Worm (Caenorhabditis elegans): ENCODE data around the gene C44B11.1.
A peak's percentile ranks its signal among the peaks of the same experiment; 100 is the strongest.

The C44B11.1 gene

ce11 chrIII:3170538-3170937 is 15.5 kb downstream of the C44B11.1 start:
- no peak for TF ChIP-seq attf-3 (GFP tag; conservative IDR thresholded peaks at IDR 0.05)
- TF ChIP-seq ama-1 (optimal IDR thresholded peaks at IDR 0.05), result no peak
- no peak for TF ChIP-seq ama-1 (GFP tag; optimal IDR thresholded peaks at IDR 0.05)
- no peak for TF ChIP-seq F49E8.2 (tag; optimal IDR thresholded peaks at IDR 0.05; ENCODE audit: insufficient read depth)
- no peak for TF ChIP-seq madf-3 (GFP tag; IDR thresholded peaks at IDR 0.05)
- TF ChIP-seq aptf-2 (GFP tag; conservative IDR thresholded peaks at IDR 0.05), result no peak
- TF ChIP-seq hmg-1.2 (GFP tag; IDR thresholded peaks at IDR 0.05), result no peak
- TF ChIP-seq C06A6.2 (GFP tag; conservative IDR thresholded peaks at IDR 0.05), result no peak
- TF ChIP-seq mxl-1 (tag; optimal IDR thresholded peaks at IDR 0.05), result no peak
- no peak for TF ChIP-seq mes-4 (tag; optimal IDR thresholded peaks at IDR 0.05)
- no peak for TF ChIP-seq ztf-18 (tag; optimal IDR thresholded peaks at IDR 0.05)
- no peak for TF ChIP-seq F33H1.4 (GFP tag; IDR thresholded peaks at IDR 0.05)
- TF ChIP-seq unc-130 (GFP tag; optimal IDR thresholded peaks at IDR 0.05), result no peak
- no peak for TF ChIP-seq lsy-27 (tag; optimal IDR thresholded peaks at IDR 0.05; ENCODE audit: borderline replicate concordance, insufficient read depth)
- TF ChIP-seq let-526 (GFP tag; IDR thresholded peaks at IDR 0.05), result no peak
- no peak for TF ChIP-seq somi-1 (GFP tag; optimal IDR thresholded peaks at IDR 0.05)
- no peak for TF ChIP-seq K11D2.4 (GFP tag; IDR thresholded peaks at IDR 0.05)
- no peak for TF ChIP-seq C17E4.6 (GFP tag; IDR thresholded peaks at IDR 0.05)
- no peak for TF ChIP-seq D2030.7 (GFP tag; IDR thresholded peaks at IDR 0.05)
- TF ChIP-seq lsl-1 (GFP tag; optimal IDR thresholded peaks at IDR 0.05), result no peak

DNA sequence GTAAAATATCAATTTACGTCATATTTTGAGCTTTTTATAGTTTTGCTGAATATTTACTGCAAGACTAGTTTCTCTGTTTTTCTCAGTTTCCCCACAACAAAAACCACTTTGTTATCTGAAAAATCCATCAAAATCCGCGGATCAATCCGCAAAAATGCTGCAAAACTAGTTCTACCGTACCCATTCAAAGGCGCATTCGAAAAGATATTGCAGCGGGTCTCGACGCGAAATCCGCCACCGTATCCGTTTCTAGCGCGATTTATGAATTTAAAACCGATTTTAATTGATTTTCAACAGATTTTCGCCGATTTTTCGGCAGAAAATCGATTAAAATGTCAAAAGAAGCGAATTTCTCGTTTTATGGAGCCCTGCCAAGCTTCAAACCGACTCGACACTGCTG is 16.3 kb downstream of the C44B11.1 start, which contains the start of gene R148.4:
Gene R148.4, plus strand, starts transcription at position 211 of the 400 bp plus-strand sequence.
- no peak for TF ChIP-seq ZK185.1 (tag; optimal IDR thresholded peaks at IDR 0.05; ENCODE audit: poor library complexity, severe bottlenecking)
- 0 out of 2 replicates have a peak, but pooled peaks have one; percentile 25 for TF ChIP-seq rcor-1 (GFP tag; IDR thresholded peaks at IDR 0.05)
- TF ChIP-seq aptf-3 (GFP tag; IDR thresholded peaks at IDR 0.05), result no peak
- no peak for TF ChIP-seq F37B4.10 (GFP tag; IDR thresholded peaks at IDR 0.05)
- peak; percentile 52 for TF ChIP-seq ztf-18 (tag; optimal IDR thresholded peaks at IDR 0.05)
- peak; percentile 87 for TF ChIP-seq D2030.7 (GFP tag; IDR thresholded peaks at IDR 0.05)
- no peak for TF ChIP-seq tbx-9 (tag; optimal IDR thresholded peaks at IDR 0.05; ENCODE audit: borderline replicate concordance)
- TF ChIP-seq nfyb-1 (GFP tag; IDR thresholded peaks at IDR 0.05), result no peak
- TF ChIP-seq Y79H2A.3 (GFP tag; conservative IDR thresholded peaks at IDR 0.05), result no peak
- TF ChIP-seq hmg-1.2 (GFP tag; IDR thresholded peaks at IDR 0.05), result peak; percentile 50
- 0 out of 2 replicates have a peak, but pooled peaks have one; percentile 32 for TF ChIP-seq ekl-4 (GFP tag; IDR thresholded peaks at IDR 0.05)
- TF ChIP-seq ztf-6 (GFP tag; IDR thresholded peaks at IDR 0.05), result no peak
- TF ChIP-seq unc-130 (GFP tag; optimal IDR thresholded peaks at IDR 0.05), result no peak
- no peak for TF ChIP-seq mxl-1 (tag; optimal IDR thresholded peaks at IDR 0.05)
- TF ChIP-seq bed-1 (GFP tag; IDR thresholded peaks at IDR 0.05), result no peak
- TF ChIP-seq xnd-1 (tag; optimal IDR thresholded peaks at IDR 0.05), result peak; percentile 96
- TF ChIP-seq ceh-91 (GFP tag; IDR thresholded peaks at IDR 0.05), result peak; percentile 88
- no peak for TF ChIP-seq akir-1 (GFP tag; optimal IDR thresholded peaks at IDR 0.05)
- TF ChIP-seq him-1 (tag; optimal IDR thresholded peaks at IDR 0.05), result peak; percentile 39
- TF ChIP-seq efl-1 (GFP tag; optimal IDR thresholded peaks at IDR 0.05), result peak; percentile 72
- TF ChIP-seq lag-1 (GFP tag; IDR thresholded peaks at IDR 0.05), result no peak
- TF ChIP-seq dpl-1 (GFP tag; optimal IDR thresholded peaks at IDR 0.05), result peak; percentile 51
- 0 out of 2 replicates have a peak, but pooled peaks have one; percentile 46 for TF ChIP-seq hsf-1 (GFP tag; IDR thresholded peaks at IDR 0.05)
- peak; percentile 61; the same call in 1 of the 2 replicates for TF ChIP-seq pbrm-1 (GFP tag; IDR thresholded peaks at IDR 0.05)
- peak; percentile 63 for TF ChIP-seq mcd-1 (GFP tag; IDR thresholded peaks at IDR 0.05)
- peak; percentile 58 for TF ChIP-seq snpc-3.4 (tag; optimal IDR thresholded peaks at IDR 0.05)
- no peak for TF ChIP-seq bed-2 (GFP tag; IDR thresholded peaks at IDR 0.05)
- TF ChIP-seq madf-10 (tag; optimal IDR thresholded peaks at IDR 0.05), result no peak
- peak; percentile 73 for TF ChIP-seq dox-1 (GFP tag; IDR thresholded peaks at IDR 0.05)
- TF ChIP-seq ztf-3 (GFP tag; optimal IDR thresholded peaks at IDR 0.05), result no peak
- TF ChIP-seq sea-2 (GFP tag; IDR thresholded peaks at IDR 0.05), result no peak
- peak; percentile 54 for TF ChIP-seq tbp1 (GFP tag; optimal IDR thresholded peaks at IDR 0.05)
- peak; percentile 67 for TF ChIP-seq lin-54 (GFP tag; optimal IDR thresholded peaks at IDR 0.05)
- peak; percentile 97 for TF ChIP-seq F33H1.4 (GFP tag; IDR thresholded peaks at IDR 0.05)

Measured in whole organism, young adult.